Worm (Caenorhabditis elegans) whole organism, L4 larva: Measurements from ENCODE around the gene ppgn-1.

Source experiments
- F10B5.3 ChIP-seq: sonication (generic microtip); optimal IDR thresholded peaks from 2 replicates; lab custom pipeline; 2016; ENCODE audit warnings: mild to moderate bottlenecking, missing genetic modification characterization, missing compliant biosample characterization
- F37D6.2 ChIP-seq: sonication (generic microtip); optimal IDR thresholded peaks from 2 replicates; lab custom pipeline; 2016; ENCODE audit warnings: mild to moderate bottlenecking, missing genetic modification characterization, missing compliant biosample characterization
- F49E8.2 ChIP-seq: sonication (generic microtip); optimal IDR thresholded peaks from 2 replicates; lab custom pipeline; 2016; ENCODE audit warnings: missing compliant biosample characterization, mild to moderate bottlenecking, missing genetic modification characterization, borderline replicate concordance
- T20F7.1 ChIP-seq: fragments of 200-800 bp; sonication (Bioruptor generic); optimal IDR thresholded peaks from 2 replicates; lab custom pipeline; 2018; ENCODE audit warnings: mild to moderate bottlenecking, missing genetic modification characterization, missing compliant biosample characterization
- Y105C5A.15 ChIP-seq: fragments of 200-800 bp; sonication (Bioruptor generic); IDR thresholded peaks from 2 replicates; pipeline ENCODE4 v1.3.6; 2022; ENCODE audit warnings: missing genetic modification characterization, missing compliant biosample characterization
- Y5F2A.4 ChIP-seq: fragments of 200-800 bp; sonication (Bioruptor generic); optimal IDR thresholded peaks from 2 replicates; lab custom pipeline; 2018; ENCODE audit warnings: mild to moderate bottlenecking, missing genetic modification characterization, missing compliant biosample characterization
- Y75B8A.6 ChIP-seq: fragments of 200-800 bp; sonication (Bioruptor generic); IDR thresholded peaks from 2 replicates; pipeline ENCODE4 v1.3.6; 2022; ENCODE audit warnings: missing genetic modification reagents, missing genetic modification characterization, missing compliant biosample characterization
- ZK546.5 ChIP-seq, 2 experiments: sonication (generic microtip); optimal IDR thresholded peaks; 2 replicates each; lab custom pipeline; 2017; ENCODE audit warnings: missing biosample characterization in 2 of 2, missing genetic modification characterization in 2 of 2
- aly-2 ChIP-seq: sonication (generic microtip); optimal IDR thresholded peaks from 2 replicates; lab custom pipeline; 2018; ENCODE audit warnings: missing biosample characterization, missing genetic modification characterization
- ceh-20 ChIP-seq: fragments of 200-800 bp; sonication (Bioruptor generic); IDR thresholded peaks from 2 replicates; pipeline ENCODE4 v1.3.6; 2022; ENCODE audit warnings: missing genetic modification reagents, missing genetic modification characterization, missing compliant biosample characterization
- ceh-28 ChIP-seq: fragments of 150-350 bp; optimal IDR thresholded peaks from 2 replicates; lab custom pipeline; 2014; ENCODE audit warnings: missing biosample characterization, missing genetic modification reagents, missing genetic modification characterization
- ceh-32 ChIP-seq: sonication (generic microtip); optimal IDR thresholded peaks from 2 replicates; lab custom pipeline; 2016; ENCODE audit warnings: mild to moderate bottlenecking, missing genetic modification characterization, missing compliant biosample characterization; ENCODE audit not compliant: poor library complexity
- ceh-62 ChIP-seq: sonication (generic microtip); optimal IDR thresholded peaks from 2 replicates; lab custom pipeline; 2017; ENCODE audit warnings: missing biosample characterization, missing genetic modification characterization
- daf-12 ChIP-seq: fragments of 150-350 bp; optimal IDR thresholded peaks from 2 replicates; lab custom pipeline; 2014; ENCODE audit warnings: missing biosample characterization, missing genetic modification reagents, missing genetic modification characterization
- daf-19 ChIP-seq: fragments of 200-800 bp; sonication (Bioruptor generic); conservative IDR thresholded peaks from 2 replicates; pipeline ENCODE4 v1.3.6; 2022; ENCODE audit warnings: missing genetic modification characterization, missing compliant biosample characterization
- dmd-8 ChIP-seq: fragments of 200-800 bp; sonication (Bioruptor generic); IDR thresholded peaks from 2 replicates; pipeline ENCODE4 v1.3.6; 2022; ENCODE audit warnings: missing genetic modification characterization, missing compliant biosample characterization
- dpl-1 ChIP-seq: fragments of 150-350 bp; optimal IDR thresholded peaks from 2 replicates; lab custom pipeline; 2014; ENCODE audit warnings: missing biosample characterization, missing genetic modification reagents, missing genetic modification characterization
- duxl-1 ChIP-seq: sonication (generic microtip); optimal IDR thresholded peaks from 2 replicates; lab custom pipeline; 2016; ENCODE audit warnings: mild to moderate bottlenecking, missing genetic modification characterization, moderate library complexity, missing compliant biosample characterization; ENCODE audit not compliant: poor library complexity
- egl-43 ChIP-seq: fragments of 200-800 bp; sonication (Bioruptor generic); IDR thresholded peaks from 2 replicates; pipeline ENCODE4 v1.3.6; 2022; ENCODE audit warnings: missing genetic modification reagents, missing genetic modification characterization, missing compliant biosample characterization
- hif-1 ChIP-seq, 2 experiments: sonication (generic microtip); optimal IDR thresholded peaks; 2 replicates each; lab custom pipeline; 2016 to 2017; ENCODE audit warnings: missing compliant biosample characterization in 2 of 2, missing genetic modification characterization in 2 of 2, missing genetic modification reagents in 2 of 2, missing genotype in 2 of 2, mild to moderate bottlenecking in 1 of 2
- hlh-30 ChIP-seq: sonication (generic microtip); optimal IDR thresholded peaks from 2 replicates; lab custom pipeline; 2017; ENCODE audit warnings: antibody characterized with exemption, mild to moderate bottlenecking, missing genetic modification characterization, missing compliant biosample characterization; ENCODE audit not compliant: insufficient read depth
- hmg-1.1 ChIP-seq: fragments of 200-800 bp; sonication (Bioruptor generic); IDR thresholded peaks from 2 replicates; pipeline ENCODE4 v1.3.6; 2022; ENCODE audit warnings: missing genetic modification reagents, missing genetic modification characterization, missing compliant biosample characterization
- lin-1 ChIP-seq: fragments of 200-800 bp; sonication (Bioruptor generic); IDR thresholded peaks from 2 replicates; pipeline ENCODE4 v1.3.6; 2022; ENCODE audit warnings: missing genetic modification reagents, missing genetic modification characterization, missing compliant biosample characterization
- lin-15B ChIP-seq: fragments of 150-350 bp; sonication (generic microtip); optimal IDR thresholded peaks from 3 replicates; lab custom pipeline; 2014; ENCODE audit warnings: missing biosample characterization, missing genetic modification characterization
- lin-29 ChIP-seq: fragments of 200-800 bp; sonication (Bioruptor generic); IDR thresholded peaks from 2 replicates; pipeline ENCODE4 v1.3.6; 2022; ENCODE audit warnings: missing genetic modification reagents, missing genetic modification characterization, missing compliant biosample characterization
- lin-39 ChIP-seq: fragments of 150-350 bp; optimal IDR thresholded peaks from 2 replicates; lab custom pipeline; 2014; ENCODE audit warnings: missing biosample characterization, missing genetic modification reagents, missing genetic modification characterization
- lir-3 ChIP-seq: sonication (generic microtip); optimal IDR thresholded peaks from 2 replicates; lab custom pipeline; 2016; ENCODE audit warnings: mild to moderate bottlenecking, missing genetic modification characterization, missing compliant biosample characterization
- lsy-2 ChIP-seq, 2 experiments: fragments of 150-350 bp in 1 of 2; sonication (generic microtip) in 1 of 2; optimal IDR thresholded peaks; 2 replicates each; lab custom pipeline; 2014 to 2017; ENCODE audit warnings: missing biosample characterization in 2 of 2, missing genetic modification characterization in 2 of 2
- madf-9 ChIP-seq: fragments of 200-800 bp; sonication (Bioruptor generic); conservative IDR thresholded peaks from 2 replicates; pipeline ENCODE4 v1.3.6; 2022; ENCODE audit warnings: missing genetic modification reagents, missing genetic modification characterization, missing compliant biosample characterization
- mdt-29 ChIP-seq: fragments of 200-800 bp; sonication (Bioruptor generic); IDR thresholded peaks from 2 replicates; pipeline ENCODE4 v1.3.6; 2022; ENCODE audit warnings: missing genetic modification reagents, missing genetic modification characterization, missing compliant biosample characterization
- mxl-3 ChIP-seq: fragments of 200-800 bp; sonication (Bioruptor generic); optimal IDR thresholded peaks from 2 replicates; lab custom pipeline; 2018; ENCODE audit warnings: mild to moderate bottlenecking, missing genetic modification characterization, missing compliant biosample characterization
- nhr-11 ChIP-seq: fragments of 150-350 bp; optimal IDR thresholded peaks from 2 replicates; lab custom pipeline; 2014; ENCODE audit warnings: missing biosample characterization, missing genetic modification characterization
- nhr-6 ChIP-seq: fragments of 150-350 bp; optimal IDR thresholded peaks from 2 replicates; lab custom pipeline; 2014; ENCODE audit warnings: missing biosample characterization, missing genetic modification characterization
- nhr-76 ChIP-seq: fragments of 150-350 bp; optimal IDR thresholded peaks from 2 replicates; lab custom pipeline; 2014; ENCODE audit warnings: missing biosample characterization, missing genetic modification characterization
- nhr-77 ChIP-seq: fragments of 150-350 bp; optimal IDR thresholded peaks from 2 replicates; lab custom pipeline; 2014; ENCODE audit warnings: missing biosample characterization, missing genetic modification characterization
- pha-4 ChIP-seq, 2 experiments: fragments of 150-350 bp in 1 of 2; fragments of 200-800 bp in 1 of 2; sonication (Bioruptor generic) in 1 of 2; IDR thresholded peaks in 1 of 2; optimal IDR thresholded peaks in 1 of 2; 2 replicates each; pipeline versions ENCODE4 v1.3.6 to Lab custom; 2014 to 2022; ENCODE audit warnings: missing genetic modification characterization in 2 of 2, missing genetic modification reagents in 2 of 2, missing biosample characterization in 1 of 2, missing compliant biosample characterization in 1 of 2
- php-3 ChIP-seq: fragments of 200-800 bp; sonication (Bioruptor generic); IDR thresholded peaks from 2 replicates; pipeline ENCODE4 v1.3.6; 2022; ENCODE audit warnings: missing genetic modification reagents, missing genetic modification characterization, missing compliant biosample characterization
- rbr-2 ChIP-seq: sonication (generic microtip); optimal IDR thresholded peaks from 2 replicates; lab custom pipeline; 2016; ENCODE audit warnings: missing genotype, missing genetic modification characterization, missing compliant biosample characterization
- saeg-2 ChIP-seq: fragments of 200-800 bp; sonication (Bioruptor generic); IDR thresholded peaks from 2 replicates; pipeline ENCODE4 v1.3.6; 2022; ENCODE audit warnings: missing genetic modification reagents, missing genetic modification characterization, missing compliant biosample characterization
- skn-1 ChIP-seq: fragments of 150-350 bp; optimal IDR thresholded peaks from 2 replicates; lab custom pipeline; 2014; ENCODE audit warnings: missing biosample characterization, missing genetic modification characterization
- snpc-1.2 ChIP-seq: fragments of 200-800 bp; sonication (Bioruptor generic); IDR thresholded peaks from 2 replicates; pipeline ENCODE4 v1.3.6; 2022; ENCODE audit warnings: missing genetic modification reagents, missing genetic modification characterization, missing compliant biosample characterization
- snpc-4 ChIP-seq: fragments of 150-350 bp; optimal IDR thresholded peaks from 2 replicates; lab custom pipeline; 2014; ENCODE audit warnings: missing biosample characterization, missing genetic modification characterization
- spr-1 ChIP-seq: sonication (generic microtip); optimal IDR thresholded peaks from 2 replicates; lab custom pipeline; 2016; ENCODE audit warnings: mild to moderate bottlenecking, missing genetic modification characterization, missing compliant biosample characterization
- spr-3 ChIP-seq: fragments of 200-800 bp; sonication (Bioruptor generic); optimal IDR thresholded peaks from 2 replicates; lab custom pipeline; 2018; ENCODE audit warnings: mild to moderate bottlenecking, missing genetic modification characterization, missing compliant biosample characterization
- tra-1 ChIP-seq: fragments of 200-800 bp; sonication (Bioruptor generic); IDR thresholded peaks from 2 replicates; pipeline ENCODE4 v1.3.6; 2022; ENCODE audit warnings: missing genetic modification reagents, missing genetic modification characterization, missing compliant biosample characterization
- unc-39 ChIP-seq: sonication (generic microtip); optimal IDR thresholded peaks from 2 replicates; lab custom pipeline; 2017; ENCODE audit warnings: missing biosample characterization, missing genetic modification characterization
- vab-7 ChIP-seq: fragments of 200-800 bp; sonication (Bioruptor generic); IDR thresholded peaks from 2 replicates; pipeline ENCODE4 v1.3.6; 2022; ENCODE audit warnings: missing genetic modification reagents, missing genetic modification characterization, missing compliant biosample characterization
- zfp-2 ChIP-seq: sonication (generic microtip); optimal IDR thresholded peaks from 2 replicates; lab custom pipeline; 2016; ENCODE audit warnings: mild to moderate bottlenecking, missing genetic modification characterization, missing compliant biosample characterization
- zfp-3 ChIP-seq: fragments of 200-800 bp; sonication (Bioruptor generic); conservative IDR thresholded peaks from 2 replicates; pipeline ENCODE4 v1.3.6; 2022; ENCODE audit warnings: missing genetic modification reagents, missing genetic modification characterization, missing compliant biosample characterization
- ztf-11 ChIP-seq: fragments of 150-350 bp; optimal IDR thresholded peaks from 2 replicates; lab custom pipeline; 2014; ENCODE audit warnings: missing biosample characterization, missing genetic modification characterization
- ztf-7 ChIP-seq: fragments of 150-350 bp; optimal IDR thresholded peaks from 2 replicates; lab custom pipeline; 2014; ENCODE audit warnings: missing biosample characterization, missing genetic modification characterization

The ppgn-1 gene

ce11 chrIV:2390251-2390672, 41.5 kb upstream of the ppgn-1 start (continued):
- no peak for TF ChIP-seq T20F7.1 (GFP tag; lab: Kevin White, UChicago)
- TF ChIP-seq Y75B8A.6 (GFP tag; lab: Robert Waterston, UW): no peak
- TF ChIP-seq tra-1: no peak
- TF ChIP-seq daf-19: peak; percentile 81; the same call in 1 of the 2 replicates
- peak; percentile 36 for TF ChIP-seq dpl-1 (GFP tag; lab: Kevin White, UChicago)
- peak; percentile 15 for TF ChIP-seq nhr-77 (tag; lab: Kevin White, UChicago)
- TF ChIP-seq duxl-1 (tag; lab: Kevin White, UChicago): peak; percentile 26
- peak; percentile 57 for TF ChIP-seq F49E8.2 (tag; lab: Kevin White, UChicago)
- peak; percentile 21 for TF ChIP-seq F10B5.3 (tag; lab: Kevin White, UChicago)
- TF ChIP-seq aly-2 (tag; lab: Kevin White, UChicago): no peak
- TF ChIP-seq lin-15B (tag; lab: Kevin White, UChicago): no peak
- no peak for TF ChIP-seq daf-12 (tag; lab: Kevin White, UChicago)
- TF ChIP-seq lin-1 (GFP tag; lab: Robert Waterston, UW): peak; percentile 36; the same call in 1 of the 2 replicates
- TF ChIP-seq lin-39 (tag; lab: Kevin White, UChicago): no peak
- TF ChIP-seq spr-1 (tag; lab: Kevin White, UChicago): peak; percentile 34
- no peak for TF ChIP-seq dmd-8 (GFP tag; lab: Robert Waterston, UW)
- no peak for TF ChIP-seq ztf-11 (tag; lab: Kevin White, UChicago)
- no peak for TF ChIP-seq nhr-11 (tag; lab: Kevin White, UChicago)
- TF ChIP-seq snpc-1.2 (GFP tag; lab: Robert Waterston, UW): peak; percentile 29; the same call in 1 of the 2 replicates
- no peak for TF ChIP-seq ceh-20
- peak; percentile 48 for TF ChIP-seq rbr-2 (tag; lab: Kevin White, UChicago)
- no peak for TF ChIP-seq snpc-4 (tag; lab: Kevin White, UChicago)
- TF ChIP-seq spr-3 (GFP tag; lab: Kevin White, UChicago): no peak
- no peak for TF ChIP-seq ztf-7
- TF ChIP-seq ZK546.5 (tag; optimal IDR thresholded peaks at IDR 0.05; lab: Kevin White, UChicago): no peak
- no peak for TF ChIP-seq nhr-76 (tag; lab: Kevin White, UChicago)
- TF ChIP-seq hif-1 (tag; optimal IDR thresholded peaks at IDR 0.05; lab: Kevin White, UChicago): no peak
- no peak for TF ChIP-seq F37D6.2 (tag; lab: Kevin White, UChicago)
- peak; percentile 26 to 69 for TF ChIP-seq lsy-2 (tag; optimal IDR thresholded peaks at IDR 0.05; lab: Kevin White, UChicago)
- TF ChIP-seq madf-9 (GFP tag; lab: Robert Waterston, UW): 0 out of 2 replicates have a peak, but pooled peaks have one; percentile 16
- peak; percentile 76; the same call in 1 of the 2 replicates for TF ChIP-seq zfp-3 (GFP tag; lab: Robert Waterston, UW)
- no peak for TF ChIP-seq ceh-62 (tag; lab: Kevin White, UChicago)
- TF ChIP-seq ceh-32: no peak
- TF ChIP-seq nhr-6 (tag; lab: Kevin White, UChicago): no peak
- peak; percentile 31; the same call in 1 of the 2 replicates for TF ChIP-seq lin-29 (GFP tag; lab: Robert Waterston, UW)
- TF ChIP-seq lir-3: no peak
- no peak for TF ChIP-seq egl-43 (GFP tag; lab: Robert Waterston, UW)
- no peak for TF ChIP-seq mdt-29 (GFP tag; lab: Robert Waterston, UW)
- no peak for TF ChIP-seq skn-1 (tag; lab: Kevin White, UChicago)
- TF ChIP-seq vab-7 (GFP tag; lab: Robert Waterston, UW): 0 out of 2 replicates have a peak, but pooled peaks have one; percentile 11
- TF ChIP-seq Y105C5A.15 (GFP tag; lab: Robert Waterston, UW): no peak
- peak; percentile 65; the same call in 1 of the 2 replicates for TF ChIP-seq pha-4 (GFP tag; IDR thresholded peaks at IDR 0.05; lab: Robert Waterston, UW)
- no peak for TF ChIP-seq pha-4 (tag; optimal IDR thresholded peaks at IDR 0.05; lab: Kevin White, UChicago)
- TF ChIP-seq Y5F2A.4 (GFP tag; lab: Kevin White, UChicago): peak; percentile 2
- no peak for TF ChIP-seq saeg-2 (GFP tag; lab: Robert Waterston, UW)
- peak; percentile 61 for TF ChIP-seq hlh-30 (tag; lab: Kevin White, UChicago)
- TF ChIP-seq hmg-1.1: no peak
- no peak for TF ChIP-seq ceh-28 (tag; lab: Kevin White, UChicago)
- no peak for TF ChIP-seq unc-39
- no peak; the same call in 1 of the 2 replicates for TF ChIP-seq php-3 (GFP tag; lab: Robert Waterston, UW)
- no peak for TF ChIP-seq mxl-3 (GFP tag; lab: Kevin White, UChicago)
- no peak for TF ChIP-seq zfp-2 (tag; lab: Kevin White, UChicago)
